Fruit fly (Drosophila melanogaster): ENCODE data around the gene ppk22.
A peak's percentile ranks its signal among the peaks of the same experiment; 100 is the strongest.

ppk22 gene

dm6 chr3R:24816993-24817854, 42.4 kb downstream of the ppk22 start, which contains the start of the genes CG5808 and Saf-B:
CG5808 (minus strand) TSS chr3R:24817007.
Saf-B (plus strand) TSS chr3R:24817464.
- no peak for TF ChIP-seq CG4730 (GFP tag; IDR thresholded peaks at IDR 0.05)
- no peak for TF ChIP-seq ranshi (GFP tag; IDR thresholded peaks at IDR 0.05)
- TF ChIP-seq jumu (GFP tag; optimal IDR thresholded peaks at IDR 0.05): no peak
- TF ChIP-seq mam (GFP tag; optimal IDR thresholded peaks at IDR 0.05): no peak
- TF ChIP-seq sima (GFP tag; optimal IDR thresholded peaks at IDR 0.05): no peak
- TF ChIP-seq emc (GFP tag; optimal IDR thresholded peaks at IDR 0.05): no peak
- TF ChIP-seq zen (tag; optimal IDR thresholded peaks at IDR 0.05): peak; percentile 32
- no peak for TF ChIP-seq CG34376 (GFP tag; optimal IDR thresholded peaks at IDR 0.05)
- TF ChIP-seq Ptx1 (GFP tag; IDR thresholded peaks at IDR 0.05): peak; percentile 81
- TF ChIP-seq CG4282 (GFP tag; optimal IDR thresholded peaks at IDR 0.05): no peak
- no peak for TF ChIP-seq Stat92E (GFP tag; optimal IDR thresholded peaks at IDR 0.05)
- no peak for TF ChIP-seq Nf-YB (GFP tag; optimal IDR thresholded peaks at IDR 0.05)
- peak; percentile 81 for TF ChIP-seq CG7963 (GFP tag; IDR thresholded peaks at IDR 0.05; ENCODE audit: partially characterized antibody)
- peak; percentile 39 for TF ChIP-seq Xbp1 (GFP tag; optimal IDR thresholded peaks at IDR 0.05)
- TF ChIP-seq CG15696 (tag; optimal IDR thresholded peaks at IDR 0.05): peak; percentile 43
- no peak for TF ChIP-seq psq (GFP tag; optimal IDR thresholded peaks at IDR 0.05)
- TF ChIP-seq gt (GFP tag; IDR thresholded peaks at IDR 0.05): no peak
- no peak for TF ChIP-seq lov (optimal IDR thresholded peaks at IDR 0.05)
- TF ChIP-seq lov (GFP tag; IDR thresholded peaks at IDR 0.05): no peak
- TF ChIP-seq Adf1 (GFP tag; IDR thresholded peaks at IDR 0.05): no peak
- no peak for TF ChIP-seq ERR (GFP tag; optimal IDR thresholded peaks at IDR 0.05)
- TF ChIP-seq Bgb (GFP tag; IDR thresholded peaks at IDR 0.05; ENCODE audit: partially characterized antibody): peak; percentile 76
- TF ChIP-seq CG2116 (GFP tag; optimal IDR thresholded peaks at IDR 0.05): peak; percentile 79
- no peak for TF ChIP-seq Pdp1 (GFP tag; optimal IDR thresholded peaks at IDR 0.05)
- TF ChIP-seq CG10565 (GFP tag; optimal IDR thresholded peaks at IDR 0.05): no peak
- peak; percentile 96 for TF ChIP-seq CG8290 (GFP tag; optimal IDR thresholded peaks at IDR 0.05)
- TF ChIP-seq CG8290 (tag; optimal IDR thresholded peaks at IDR 0.05): peak in 1 of 2 experiments; percentile 98
- peak in 1 of 2 experiments; percentile 32 for TF ChIP-seq dpn (GFP tag; optimal IDR thresholded peaks at IDR 0.05)
- no peak for TF ChIP-seq CG1603 (tag; optimal IDR thresholded peaks at IDR 0.05)
- peak; percentile 38 for TF ChIP-seq Hsf (GFP tag; optimal IDR thresholded peaks at IDR 0.05)
- TF ChIP-seq sr (GFP tag; IDR thresholded peaks at IDR 0.05): no peak
- no peak for TF ChIP-seq D19B (GFP tag; optimal IDR thresholded peaks at IDR 0.05)
- no peak for TF ChIP-seq CG8281 (tag; optimal IDR thresholded peaks at IDR 0.05)
- TF ChIP-seq Hr51 (GFP tag; optimal IDR thresholded peaks at IDR 0.05): no peak
- no peak for TF ChIP-seq CG10274 (GFP tag; optimal IDR thresholded peaks at IDR 0.05)
- TF ChIP-seq CG7839 (tag; optimal IDR thresholded peaks at IDR 0.05): no peak
- TF ChIP-seq Lhr (GFP tag; optimal IDR thresholded peaks at IDR 0.05): peak; percentile 59
- peak; percentile 31; the same call in 1 of the 2 replicates for TF ChIP-seq HLH3B (GFP tag; IDR thresholded peaks at IDR 0.05)
- peak; percentile 68 for TF ChIP-seq trem (tag; optimal IDR thresholded peaks at IDR 0.05)
- TF ChIP-seq zen2 (GFP tag; IDR thresholded peaks at IDR 0.05; ENCODE audit: partially characterized antibody): peak; percentile 69
- no peak for TF ChIP-seq org-1 (GFP tag; optimal IDR thresholded peaks at IDR 0.05)
- peak; percentile 52 for TF ChIP-seq ato (GFP tag; IDR thresholded peaks at IDR 0.05; ENCODE audit: partially characterized antibody)
- TF ChIP-seq ap (GFP tag; IDR thresholded peaks at IDR 0.05): peak; percentile 26; the same call in 1 of the 2 replicates
- TF ChIP-seq CG2202 (tag; optimal IDR thresholded peaks at IDR 0.05): no peak
- peak; percentile 66 for TF ChIP-seq ssp (GFP tag; IDR thresholded peaks at IDR 0.05)
- peak; percentile 43; the same call in 1 of the 2 replicates for TF ChIP-seq CG14441 (GFP tag; IDR thresholded peaks at IDR 0.05)
- peak; percentile 62 for TF ChIP-seq CG4820 (GFP tag; optimal IDR thresholded peaks at IDR 0.05)
- peak; percentile 94 for TF ChIP-seq phol (tag; optimal IDR thresholded peaks at IDR 0.05)
- TF ChIP-seq CG14860 (GFP tag; IDR thresholded peaks at IDR 0.05; ENCODE audit: partially characterized antibody): peak; percentile 92
